Fruit fly (Drosophila melanogaster) whole organism, embryonic: ENCODE data around the gene Dif.

Source experiments
- CG10654 ChIP-seq: fragments of 200-800 bp; sonication (Bioruptor generic); optimal IDR thresholded peaks from 2 replicates; lab custom pipeline; 2016; ENCODE audit warnings: missing biosample characterization, missing genetic modification characterization
- CG11504 ChIP-seq: fragments of 200-800 bp; sonication (Bioruptor generic); optimal IDR thresholded peaks from 3 replicates; lab custom pipeline; 2019; ENCODE audit warnings: missing biosample characterization, mild to moderate bottlenecking, missing genetic modification characterization, moderate library complexity
- CG15601 ChIP-seq: fragments of 200-800 bp; sonication (Bioruptor generic); optimal IDR thresholded peaks from 3 replicates; lab custom pipeline; 2019; ENCODE audit warnings: missing biosample characterization, mild to moderate bottlenecking, missing genetic modification characterization, moderate library complexity
- CG17359 ChIP-seq: fragments of 200-800 bp; sonication (Bioruptor generic); optimal IDR thresholded peaks from 3 replicates; lab custom pipeline; 2018; ENCODE audit warnings: missing biosample characterization, mild to moderate bottlenecking, missing genetic modification characterization, moderate library complexity
- CG17361 ChIP-seq: fragments of 200-800 bp; sonication (Bioruptor generic); IDR thresholded peaks from 3 replicates; pipeline ENCODE4 v1.3.6; 2022; ENCODE audit warnings: missing biosample characterization, missing genetic modification characterization
- CG18476 ChIP-seq: fragments of 200-800 bp; sonication (Bioruptor generic); optimal IDR thresholded peaks from 2 replicates; lab custom pipeline; 2016; ENCODE audit warnings: missing biosample characterization, mild to moderate bottlenecking, missing genetic modification characterization
- CG18619 ChIP-seq: fragments of 200-800 bp; sonication (Bioruptor generic); optimal IDR thresholded peaks from 3 replicates; lab custom pipeline; 2017; ENCODE audit warnings: missing biosample characterization, mild to moderate bottlenecking, missing genetic modification characterization
- CG2678 ChIP-seq: fragments of 200-800 bp; sonication (Bioruptor generic); optimal IDR thresholded peaks from 3 replicates; lab custom pipeline; 2019; ENCODE audit warnings: missing biosample characterization, mild to moderate bottlenecking, missing genetic modification characterization, moderate library complexity
- CG2875 ChIP-seq: fragments of 200-800 bp; sonication (Bioruptor generic); optimal IDR thresholded peaks from 2 replicates; lab custom pipeline; 2017; ENCODE audit warnings: missing biosample characterization, mild to moderate bottlenecking, missing genetic modification characterization, missing genetic modification reagents
- CG30020 ChIP-seq: fragments of 200-800 bp; optimal IDR thresholded peaks from 2 replicates; lab custom pipeline; 2019; ENCODE audit warnings: missing biosample characterization, mild to moderate bottlenecking, missing genetic modification characterization, moderate library complexity
- CG31388 ChIP-seq: fragments of 200-800 bp; sonication (Bioruptor generic); optimal IDR thresholded peaks from 2 replicates; lab custom pipeline; 2016; ENCODE audit warnings: missing biosample characterization, missing genetic modification characterization
- CG32532 ChIP-seq: fragments of 200-800 bp; sonication (Bioruptor generic); IDR thresholded peaks from 2 replicates; pipeline ENCODE4 v1.3.6; 2022; ENCODE audit warnings: missing biosample characterization, missing genetic modification characterization
- CG4707 ChIP-seq: fragments of 200-800 bp; sonication (Bioruptor generic); optimal IDR thresholded peaks from 2 replicates; lab custom pipeline; 2018; ENCODE audit warnings: missing biosample characterization, mild to moderate bottlenecking, missing genetic modification characterization, moderate library complexity
- CG5953 ChIP-seq: fragments of 200-800 bp; sonication (Bioruptor generic); IDR thresholded peaks from 2 replicates; pipeline ENCODE4 v1.3.6; 2022; ENCODE audit warnings: missing biosample characterization, missing genetic modification characterization
- CG7357 ChIP-seq: fragments of 200-800 bp; sonication (Bioruptor generic); IDR thresholded peaks from 3 replicates; pipeline ENCODE4 v1.3.6; 2022; ENCODE audit warnings: missing biosample characterization, missing genetic modification characterization
- CG7745 ChIP-seq: fragments of 200-800 bp; sonication (Bioruptor generic); optimal IDR thresholded peaks from 2 replicates; lab custom pipeline; 2018; ENCODE audit warnings: missing biosample characterization, mild to moderate bottlenecking, missing genetic modification characterization, moderate library complexity
- CoRest ChIP-seq: fragments of 200-800 bp; sonication (Bioruptor generic); optimal IDR thresholded peaks from 3 replicates; lab custom pipeline; 2018; ENCODE audit warnings: missing biosample characterization, mild to moderate bottlenecking, missing genetic modification characterization, moderate library complexity
- Dad ChIP-seq: fragments of 200-800 bp; sonication (Bioruptor generic); optimal IDR thresholded peaks from 3 replicates; lab custom pipeline; 2016; ENCODE audit warnings: missing biosample characterization, missing genetic modification characterization
- Dll ChIP-seq: fragments of 200-800 bp; sonication (Bioruptor generic); IDR thresholded peaks from 4 replicates; pipeline ENCODE4 v1.3.6; 2022; ENCODE audit warnings: missing biosample characterization, missing genetic modification characterization; ENCODE audit not compliant: partially characterized antibody
- Dp ChIP-seq: fragments of 200-800 bp; sonication (Bioruptor generic); optimal IDR thresholded peaks from 2 replicates; lab custom pipeline; 2018; ENCODE audit warnings: missing biosample characterization, mild to moderate bottlenecking, missing genetic modification characterization, moderate library complexity
- E2f1 ChIP-seq: fragments of 200-800 bp; sonication (Bioruptor generic); IDR thresholded peaks from 2 replicates; pipeline ENCODE4 v1.3.6; 2022; ENCODE audit warnings: missing biosample characterization, missing genetic modification characterization
- Fer3 ChIP-seq: fragments of 200-800 bp; sonication (Bioruptor generic); optimal IDR thresholded peaks from 2 replicates; lab custom pipeline; 2018; ENCODE audit warnings: missing biosample characterization, mild to moderate bottlenecking, missing genetic modification characterization, moderate library complexity
- HLH4C ChIP-seq: fragments of 200-800 bp; sonication (Bioruptor generic); IDR thresholded peaks from 3 replicates; pipeline ENCODE4 v1.3.6; 2022; ENCODE audit warnings: missing biosample characterization, missing genetic modification characterization; ENCODE audit not compliant: partially characterized antibody
- Hey ChIP-seq: fragments of 200-800 bp; sonication (Bioruptor generic); optimal IDR thresholded peaks from 3 replicates; lab custom pipeline; 2018; ENCODE audit warnings: missing biosample characterization, mild to moderate bottlenecking, missing genetic modification characterization
- Optix ChIP-seq: fragments of 200-800 bp; sonication (Bioruptor generic); IDR thresholded peaks from 3 replicates; pipeline ENCODE4 v1.3.6; 2022; ENCODE audit warnings: missing biosample characterization, missing genetic modification characterization
- Scr ChIP-seq: fragments of 200-800 bp; sonication (Bioruptor generic); IDR thresholded peaks from 2 replicates; pipeline ENCODE4 v1.3.6; 2022; ENCODE audit warnings: missing biosample characterization, missing genetic modification characterization; ENCODE audit not compliant: partially characterized antibody
- Six4 ChIP-seq: fragments of 200-800 bp; sonication (Bioruptor generic); optimal IDR thresholded peaks from 2 replicates; lab custom pipeline; 2016; ENCODE audit warnings: missing biosample characterization, missing genetic modification characterization
- Vsx1 ChIP-seq: fragments of 200-800 bp; sonication (Bioruptor generic); optimal IDR thresholded peaks from 2 replicates; lab custom pipeline; 2017; ENCODE audit warnings: missing biosample characterization, mild to moderate bottlenecking, missing genetic modification characterization, missing genetic modification reagents
- al ChIP-seq: fragments of 200-800 bp; sonication (Bioruptor generic); IDR thresholded peaks from 2 replicates; pipeline ENCODE4 v1.3.6; 2022; ENCODE audit warnings: missing biosample characterization, missing genetic modification characterization
- aop ChIP-seq: fragments of 200-800 bp; sonication (Bioruptor generic); IDR thresholded peaks from 2 replicates; pipeline ENCODE4 v1.3.6; 2022; ENCODE audit warnings: missing biosample characterization, missing genetic modification characterization
- ato ChIP-seq: fragments of 200-800 bp; sonication (Bioruptor generic); IDR thresholded peaks from 2 replicates; pipeline ENCODE4 v1.3.6; 2022; ENCODE audit warnings: missing biosample characterization, missing genetic modification characterization; ENCODE audit not compliant: partially characterized antibody
- bbx ChIP-seq: fragments of 200-800 bp; sonication (Bioruptor generic); IDR thresholded peaks from 2 replicates; pipeline ENCODE4 v1.3.6; 2022; ENCODE audit warnings: missing biosample characterization, missing genetic modification characterization; ENCODE audit not compliant: partially characterized antibody
- cato ChIP-seq: fragments of 200-800 bp; sonication (Bioruptor generic); optimal IDR thresholded peaks from 2 replicates; lab custom pipeline; 2016; ENCODE audit warnings: missing biosample characterization, missing genetic modification characterization, borderline replicate concordance
- cg ChIP-seq: fragments of 200-800 bp; sonication (Bioruptor generic); optimal IDR thresholded peaks from 3 replicates; lab custom pipeline; 2019; ENCODE audit warnings: missing biosample characterization, mild to moderate bottlenecking, missing genetic modification characterization, moderate library complexity
- crp ChIP-seq, 2 experiments: fragments of 200-800 bp; sonication (Bioruptor generic); optimal IDR thresholded peaks; 2 replicates in 1 of 2; 3 replicates in 1 of 2; lab custom pipeline; 2017; ENCODE audit warnings: missing biosample characterization in 2 of 2, missing genetic modification characterization in 2 of 2, mild to moderate bottlenecking in 1 of 2, moderate library complexity in 1 of 2
- da ChIP-seq: fragments of 200-800 bp; sonication (Bioruptor generic); optimal IDR thresholded peaks from 2 replicates; lab custom pipeline; 2016; ENCODE audit warnings: missing biosample characterization, missing genetic modification characterization
- disco-r ChIP-seq: fragments of 200-800 bp; sonication (Bioruptor generic); optimal IDR thresholded peaks from 2 replicates; lab custom pipeline; 2016; ENCODE audit warnings: missing biosample characterization, missing genetic modification characterization
- nau ChIP-seq: fragments of 200-800 bp; sonication (Bioruptor generic); optimal IDR thresholded peaks from 3 replicates; lab custom pipeline; 2017; ENCODE audit warnings: missing biosample characterization, mild to moderate bottlenecking, missing genetic modification characterization, missing genetic modification reagents
- nmo ChIP-seq: fragments of 200-800 bp; sonication (Bioruptor generic); optimal IDR thresholded peaks from 2 replicates; lab custom pipeline; 2018; ENCODE audit warnings: missing biosample characterization, mild to moderate bottlenecking, missing genetic modification characterization, moderate library complexity
- odd ChIP-seq: fragments of 200-800 bp; sonication (Bioruptor generic); optimal IDR thresholded peaks from 2 replicates; lab custom pipeline; 2017; ENCODE audit warnings: missing biosample characterization, mild to moderate bottlenecking, missing genetic modification characterization
- pan ChIP-seq, 4 experiments: fragments of >200 bp in 3 of 4; fragments of 200-800 bp in 1 of 4; sonication (Bioruptor generic) in 1 of 4; optimal IDR thresholded peaks in 3 of 4; IDR thresholded peaks in 1 of 4; 2 replicates each; pipeline versions ENCODE4 v1.3.6 to Lab custom; 2017 to 2022; ENCODE audit warnings: missing biosample characterization in 2 of 4, missing genetic modification characterization in 2 of 4, mixed read lengths in 1 of 4
- pros ChIP-seq: fragments of 200-800 bp; sonication (Bioruptor generic); optimal IDR thresholded peaks from 3 replicates; lab custom pipeline; 2019; ENCODE audit warnings: missing biosample characterization, mild to moderate bottlenecking, missing genetic modification characterization, moderate library complexity
- sd ChIP-seq: fragments of 200-800 bp; sonication (Bioruptor generic); optimal IDR thresholded peaks from 3 replicates; lab custom pipeline; 2018; ENCODE audit warnings: missing biosample characterization, mild to moderate bottlenecking, missing genetic modification characterization, moderate library complexity
- sob ChIP-seq: fragments of 200-800 bp; sonication (Bioruptor generic); IDR thresholded peaks from 2 replicates; pipeline ENCODE4 v1.3.6; 2022; ENCODE audit warnings: missing biosample characterization, missing genetic modification characterization
- ttk ChIP-seq: fragments of 200-800 bp; sonication (Bioruptor generic); IDR thresholded peaks from 2 replicates; pipeline ENCODE4 v2.1.2; 2022; ENCODE audit warnings: missing biosample characterization, missing genetic modification characterization
- unc-4 ChIP-seq: fragments of 200-800 bp; sonication (Bioruptor generic); IDR thresholded peaks from 2 replicates; pipeline ENCODE4 v1.3.6; 2022; ENCODE audit warnings: missing biosample characterization, missing genetic modification characterization; ENCODE audit not compliant: partially characterized antibody
- z ChIP-seq: fragments of 200-800 bp; sonication (Bioruptor generic); IDR thresholded peaks from 3 replicates; pipeline ENCODE4 v1.3.6; 2022; ENCODE audit warnings: missing biosample characterization, missing genetic modification characterization

Gene Dif

dm6 chr2L:17480943-17481580 is 48.1 kb upstream of the Dif start, which contains the start of the genes fws and Lamtor3 (continued):
- TF ChIP-seq z (GFP tag; lab: Robert Waterston, UW) (peak; percentile 80), disco-r (GFP tag; lab: Kevin White, UChicago) (peak; percentile 73), Dad (GFP tag; lab: Kevin White, UChicago) (peak; percentile 85), ato (peak; percentile 42; the same call in 1 of the 2 replicates), CG18619 (GFP tag; lab: Kevin White, UChicago) (peak; percentile 97), HLH4C (GFP tag; lab: Robert Waterston, UW) (peak; percentile 71), Fer3 (tag; lab: Kevin White, UChicago) (peak; percentile 99), CG17361 (GFP tag; lab: Robert Waterston, UW) (peak; percentile 98), CG11504 (peak; percentile 95), Dll (GFP tag; lab: Robert Waterston, UW) (peak; percentile 74), Six4 (GFP tag; lab: Kevin White, UChicago) (peak; percentile 95), CG18476 (GFP tag; lab: Kevin White, UChicago) (peak; percentile 94), crp (GFP tag; optimal IDR thresholded peaks at IDR 0.05; lab: Kevin White, UChicago) (peak in 1 of 2 experiments; percentile 87), CG2875 (GFP tag; lab: Kevin White, UChicago) (peak; percentile 98), sd (tag; lab: Kevin White, UChicago) (peak; percentile 92), CG4707 (GFP tag; lab: Kevin White, UChicago) (peak; percentile 87), aop (GFP tag; lab: Robert Waterston, UW) (peak; percentile 93), sob (peak; percentile 99), cato (GFP tag; lab: Kevin White, UChicago) (peak; percentile 96), unc-4 (GFP tag; lab: Robert Waterston, UW) (peak; percentile 52; the same call in 1 of the 2 replicates), CG7357 (peak; percentile 97), Vsx1 (GFP tag; lab: Kevin White, UChicago) (peak; percentile 95), da (GFP tag; lab: Kevin White, UChicago) (peak; percentile 27), Hey (peak; percentile 72), CG7745 (tag; lab: Kevin White, UChicago) (peak; percentile 52), CG15601 (tag; lab: Kevin White, UChicago) (peak; percentile 95), nmo (GFP tag; lab: Kevin White, UChicago) (peak; percentile 99), Dp (GFP tag; lab: Kevin White, UChicago) (peak; percentile 56), cg (GFP tag; lab: Kevin White, UChicago) (no peak), al (GFP tag; lab: Robert Waterston, UW) (peak; percentile 99), CG30020 (tag; lab: Kevin White, UChicago) (peak; percentile 85), nau (peak; percentile 96), Optix (GFP tag; lab: Robert Waterston, UW) (peak; percentile 99), pros (GFP tag; lab: Kevin White, UChicago) (no peak), ttk (peak; percentile 99), E2f1 (GFP tag; lab: Robert Waterston, UW) (peak; percentile 99), odd (GFP tag; lab: Kevin White, UChicago) (peak; percentile 93), CG17359 (tag; lab: Kevin White, UChicago) (peak; percentile 99), CG31388 (GFP tag; lab: Kevin White, UChicago) (peak; percentile 93), bbx (no peak), CG5953 (GFP tag; lab: Robert Waterston, UW) (peak; percentile 99), Scr (GFP tag; lab: Robert Waterston, UW) (peak; percentile 62), pan (optimal IDR thresholded peaks at IDR 0.05; lab: Kevin White, UChicago) (no peak), pan (GFP tag; optimal IDR thresholded peaks at IDR 0.05 in 1 of 2, IDR thresholded peaks at IDR 0.05 in 1 of 2) (peak in 1 of 2 experiments; percentile 100), CoRest (tag; lab: Kevin White, UChicago) (peak; percentile 98), CG10654 (GFP tag; lab: Kevin White, UChicago) (peak; percentile 96), CG32532 (GFP tag; lab: Robert Waterston, UW) (peak; percentile 99), CG2678 (tag; lab: Kevin White, UChicago) (peak; percentile 98)
